Worm (Caenorhabditis elegans): ENCODE results near the gene syx-5.

- TF ChIP-seq hmbx-1 (tag; optimal IDR thresholded peaks at IDR 0.05) (no peak), hmg-4 (GFP tag; optimal IDR thresholded peaks at IDR 0.05) (no peak), pes-1 (GFP tag; IDR thresholded peaks at IDR 0.05) (no peak), ama-1 (optimal IDR thresholded peaks at IDR 0.05) (no peak), ceh-36 (tag; optimal IDR thresholded peaks at IDR 0.05) (no peak), tra-4 (tag; optimal IDR thresholded peaks at IDR 0.05) (no peak), ets-7 (tag; optimal IDR thresholded peaks at IDR 0.05) (no peak), hnd-1 (tag; optimal IDR thresholded peaks at IDR 0.05) (no peak), tbx-11 (GFP tag; IDR thresholded peaks at IDR 0.05) (no peak)
Measured at ce11 chrV:11802508-11802907, 37.8 kb downstream of the syx-5 start.

Measured in whole organism, early embryonic.